Worm (Caenorhabditis elegans) whole organism, L4 larva: Measurements from ENCODE around the gene C18H9.5.

ENCODE experiments used
- F44E2.7 ChIP-seq: fragments of 200-800 bp; sonication (Bioruptor generic); IDR thresholded peaks from 2 replicates; pipeline ENCODE4 v2.1.2; 2022; ENCODE audit warnings: missing genetic modification characterization, missing compliant biosample characterization
- T20F7.1 ChIP-seq: fragments of 200-800 bp; sonication (Bioruptor generic); optimal IDR thresholded peaks from 2 replicates; lab custom pipeline; 2018; ENCODE audit warnings: mild to moderate bottlenecking, missing genetic modification characterization, missing compliant biosample characterization
- Y105C5A.15 ChIP-seq: fragments of 200-800 bp; sonication (Bioruptor generic); IDR thresholded peaks from 2 replicates; pipeline ENCODE4 v1.3.6; 2022; ENCODE audit warnings: missing genetic modification characterization, missing compliant biosample characterization
- Y75B8A.6 ChIP-seq: fragments of 200-800 bp; sonication (Bioruptor generic); IDR thresholded peaks from 2 replicates; pipeline ENCODE4 v1.3.6; 2022; ENCODE audit warnings: missing genetic modification reagents, missing genetic modification characterization, missing compliant biosample characterization
- aly-2 ChIP-seq: sonication (generic microtip); optimal IDR thresholded peaks from 2 replicates; lab custom pipeline; 2018; ENCODE audit warnings: missing biosample characterization, missing genetic modification characterization
- attf-4 ChIP-seq: sonication (generic microtip); optimal IDR thresholded peaks from 3 replicates; lab custom pipeline; 2017; ENCODE audit warnings: missing biosample characterization, missing genetic modification characterization
- ceh-20 ChIP-seq: fragments of 200-800 bp; sonication (Bioruptor generic); IDR thresholded peaks from 2 replicates; pipeline ENCODE4 v1.3.6; 2022; ENCODE audit warnings: missing genetic modification reagents, missing genetic modification characterization, missing compliant biosample characterization
- ceh-62 ChIP-seq: sonication (generic microtip); optimal IDR thresholded peaks from 2 replicates; lab custom pipeline; 2017; ENCODE audit warnings: missing biosample characterization, missing genetic modification characterization
- ceh-82 ChIP-seq: sonication (generic microtip); optimal IDR thresholded peaks from 2 replicates; lab custom pipeline; 2017; ENCODE audit warnings: missing biosample characterization, missing genetic modification characterization
- ces-1 ChIP-seq: fragments of 150-350 bp; sonication (generic microtip); optimal IDR thresholded peaks from 4 replicates; lab custom pipeline; 2014; ENCODE audit warnings: missing biosample characterization, missing genetic modification reagents, missing genetic modification characterization
- cey-2 ChIP-seq: sonication (generic microtip); optimal IDR thresholded peaks from 3 replicates; lab custom pipeline; 2017; ENCODE audit warnings: missing genetic modification characterization, mild to moderate bottlenecking, missing compliant biosample characterization, antibody characterized with exemption, borderline replicate concordance; ENCODE audit not compliant: insufficient read depth
- ctbp-1 ChIP-seq: fragments of 200-800 bp; sonication (Bioruptor generic); IDR thresholded peaks from 2 replicates; pipeline ENCODE4 v1.3.6; 2022; ENCODE audit warnings: missing genetic modification reagents, missing genetic modification characterization, missing compliant biosample characterization
- daf-16 ChIP-seq, 3 experiments: sonication (generic microtip); optimal IDR thresholded peaks; 2 replicates each; lab custom pipeline; 2016 to 2017; ENCODE audit warnings: missing genetic modification characterization in 3 of 3, missing genetic modification reagents in 3 of 3, mild to moderate bottlenecking in 2 of 3, missing compliant biosample characterization in 2 of 3, missing biosample characterization in 1 of 3, moderate library complexity in 1 of 3
- dmd-6 ChIP-seq: fragments of 200-800 bp; sonication (Bioruptor generic); IDR thresholded peaks from 2 replicates; pipeline ENCODE4 v1.3.6; 2022; ENCODE audit warnings: missing genetic modification reagents, missing genetic modification characterization, missing compliant biosample characterization
- dmd-9 ChIP-seq: fragments of 200-800 bp; sonication (Bioruptor generic); IDR thresholded peaks from 2 replicates; pipeline ENCODE4 v1.3.6; 2022; ENCODE audit warnings: missing genetic modification reagents, missing genetic modification characterization, missing compliant biosample characterization
- dpl-1 ChIP-seq: fragments of 150-350 bp; optimal IDR thresholded peaks from 2 replicates; lab custom pipeline; 2014; ENCODE audit warnings: missing biosample characterization, missing genetic modification reagents, missing genetic modification characterization
- duxl-1 ChIP-seq: sonication (generic microtip); optimal IDR thresholded peaks from 2 replicates; lab custom pipeline; 2016; ENCODE audit warnings: mild to moderate bottlenecking, missing genetic modification characterization, moderate library complexity, missing compliant biosample characterization; ENCODE audit not compliant: poor library complexity
- dve-1 ChIP-seq: sonication (generic microtip); optimal IDR thresholded peaks from 2 replicates; lab custom pipeline; 2017; ENCODE audit warnings: antibody characterized with exemption, mild to moderate bottlenecking, missing genetic modification characterization, missing compliant biosample characterization; ENCODE audit not compliant: insufficient read depth
- hlh-11 ChIP-seq: fragments of 200-800 bp; sonication (Bioruptor generic); optimal IDR thresholded peaks from 2 replicates; lab custom pipeline; 2018; ENCODE audit warnings: mild to moderate bottlenecking, missing genetic modification characterization, missing compliant biosample characterization
- hlh-30 ChIP-seq: sonication (generic microtip); optimal IDR thresholded peaks from 2 replicates; lab custom pipeline; 2017; ENCODE audit warnings: antibody characterized with exemption, mild to moderate bottlenecking, missing genetic modification characterization, missing compliant biosample characterization; ENCODE audit not compliant: insufficient read depth
- hmg-1.1 ChIP-seq: fragments of 200-800 bp; sonication (Bioruptor generic); IDR thresholded peaks from 2 replicates; pipeline ENCODE4 v1.3.6; 2022; ENCODE audit warnings: missing genetic modification reagents, missing genetic modification characterization, missing compliant biosample characterization
- lim-7 ChIP-seq: fragments of 200-800 bp; sonication (Bioruptor generic); IDR thresholded peaks from 2 replicates; pipeline ENCODE4 v1.3.6; 2022; ENCODE audit warnings: missing genetic modification characterization, missing compliant biosample characterization
- lin-1 ChIP-seq: fragments of 200-800 bp; sonication (Bioruptor generic); IDR thresholded peaks from 2 replicates; pipeline ENCODE4 v1.3.6; 2022; ENCODE audit warnings: missing genetic modification reagents, missing genetic modification characterization, missing compliant biosample characterization
- lin-15B ChIP-seq: fragments of 150-350 bp; sonication (generic microtip); optimal IDR thresholded peaks from 3 replicates; lab custom pipeline; 2014; ENCODE audit warnings: missing biosample characterization, missing genetic modification characterization
- lsy-2 ChIP-seq, 2 experiments: fragments of 150-350 bp in 1 of 2; sonication (generic microtip) in 1 of 2; optimal IDR thresholded peaks; 2 replicates each; lab custom pipeline; 2014 to 2017; ENCODE audit warnings: missing biosample characterization in 2 of 2, missing genetic modification characterization in 2 of 2
- mdt-29 ChIP-seq: fragments of 200-800 bp; sonication (Bioruptor generic); IDR thresholded peaks from 2 replicates; pipeline ENCODE4 v1.3.6; 2022; ENCODE audit warnings: missing genetic modification reagents, missing genetic modification characterization, missing compliant biosample characterization
- nhr-10 ChIP-seq: fragments of 150-350 bp; optimal IDR thresholded peaks from 2 replicates; lab custom pipeline; 2014; ENCODE audit warnings: missing biosample characterization, missing genetic modification characterization
- nhr-102 ChIP-seq: sonication (generic microtip); optimal IDR thresholded peaks from 2 replicates; lab custom pipeline; 2016; ENCODE audit warnings: mild to moderate bottlenecking, missing genetic modification characterization, moderate library complexity, missing compliant biosample characterization
- nhr-11 ChIP-seq: fragments of 150-350 bp; optimal IDR thresholded peaks from 2 replicates; lab custom pipeline; 2014; ENCODE audit warnings: missing biosample characterization, missing genetic modification characterization
- nhr-28 ChIP-seq: fragments of 150-350 bp; optimal IDR thresholded peaks from 2 replicates; lab custom pipeline; 2014; ENCODE audit warnings: missing biosample characterization, missing genetic modification characterization
- nhr-42 ChIP-seq: fragments of 200-800 bp; sonication (Bioruptor generic); IDR thresholded peaks from 2 replicates; pipeline ENCODE4 v1.3.6; 2022; ENCODE audit warnings: missing genetic modification characterization, missing compliant biosample characterization
- nhr-48 ChIP-seq: sonication (generic microtip); optimal IDR thresholded peaks from 2 replicates; lab custom pipeline; 2016; ENCODE audit warnings: mild to moderate bottlenecking, missing genetic modification characterization, missing compliant biosample characterization
- nhr-76 ChIP-seq: fragments of 150-350 bp; optimal IDR thresholded peaks from 2 replicates; lab custom pipeline; 2014; ENCODE audit warnings: missing biosample characterization, missing genetic modification characterization
- pha-4 ChIP-seq, 2 experiments: fragments of 150-350 bp in 1 of 2; fragments of 200-800 bp in 1 of 2; sonication (Bioruptor generic) in 1 of 2; IDR thresholded peaks in 1 of 2; optimal IDR thresholded peaks in 1 of 2; 2 replicates each; pipeline versions ENCODE4 v1.3.6 to Lab custom; 2014 to 2022; ENCODE audit warnings: missing genetic modification characterization in 2 of 2, missing genetic modification reagents in 2 of 2, missing biosample characterization in 1 of 2, missing compliant biosample characterization in 1 of 2
- php-3 ChIP-seq: fragments of 200-800 bp; sonication (Bioruptor generic); IDR thresholded peaks from 2 replicates; pipeline ENCODE4 v1.3.6; 2022; ENCODE audit warnings: missing genetic modification reagents, missing genetic modification characterization, missing compliant biosample characterization
- pqm-1 ChIP-seq: sonication (generic microtip); optimal IDR thresholded peaks from 2 replicates; lab custom pipeline; 2017; ENCODE audit warnings: missing biosample characterization, missing genetic modification characterization
- unc-62 ChIP-seq, 3 experiments: fragments of 150-350 bp in 1 of 3; sonication (generic microtip); optimal IDR thresholded peaks in 2 of 3; peaks in 1 of 3; 1 replicate in 1 of 3; 2 replicates in 2 of 3; lab custom pipeline; 2014 to 2017; ENCODE audit warnings: missing biosample characterization in 3 of 3, missing genetic modification characterization in 3 of 3, missing genetic modification reagents in 3 of 3, missing genotype in 1 of 3
- vab-7 ChIP-seq: fragments of 200-800 bp; sonication (Bioruptor generic); IDR thresholded peaks from 2 replicates; pipeline ENCODE4 v1.3.6; 2022; ENCODE audit warnings: missing genetic modification reagents, missing genetic modification characterization, missing compliant biosample characterization
- zag-1 ChIP-seq: fragments of 150-350 bp; optimal IDR thresholded peaks from 2 replicates; lab custom pipeline; 2014; ENCODE audit warnings: missing biosample characterization, missing genetic modification characterization
- ztf-11 ChIP-seq: fragments of 150-350 bp; optimal IDR thresholded peaks from 2 replicates; lab custom pipeline; 2014; ENCODE audit warnings: missing biosample characterization, missing genetic modification characterization

Gene C18H9.5

ce11 chrII:6705593-6706228 is 10.3 kb upstream of the C18H9.5 start, which contains the start of gene rpy-1:
Gene rpy-1, minus strand, starts transcription at chrII:6705643.
- TF ChIP-seq ceh-20 (GFP tag; lab: Robert Waterston, UW): 0 out of 2 replicates have a peak, but pooled peaks have one; percentile 28
- no peak for TF ChIP-seq nhr-10 (tag; lab: Kevin White, UChicago)
- TF ChIP-seq ceh-82 (tag; lab: Kevin White, UChicago): no peak
- no peak for TF ChIP-seq Y105C5A.15 (GFP tag; lab: Robert Waterston, UW)
- no peak for TF ChIP-seq lim-7
- no peak for TF ChIP-seq cey-2 (tag; lab: Kevin White, UChicago)
- TF ChIP-seq pha-4 (GFP tag; IDR thresholded peaks at IDR 0.05; lab: Robert Waterston, UW): no peak
- no peak for TF ChIP-seq pha-4 (tag; optimal IDR thresholded peaks at IDR 0.05; lab: Kevin White, UChicago)
- no peak for TF ChIP-seq zag-1 (tag; lab: Kevin White, UChicago)
- no peak for TF ChIP-seq nhr-42 (GFP tag; lab: Robert Waterston, UW)
- peak in 1 of 2 experiments; percentile 97 for TF ChIP-seq unc-62 (GFP tag; optimal IDR thresholded peaks at IDR 0.05 in 1 of 2; lab: Kevin White, UChicago)
- no peak for TF ChIP-seq unc-62 (tag; optimal IDR thresholded peaks at IDR 0.05; lab: Kevin White, UChicago)
- TF ChIP-seq nhr-28 (tag; lab: Kevin White, UChicago): no peak
- TF ChIP-seq aly-2 (tag; lab: Kevin White, UChicago): no peak
- peak in 1 of 2 experiments; percentile 29 for TF ChIP-seq lsy-2 (tag; optimal IDR thresholded peaks at IDR 0.05; lab: Kevin White, UChicago)
- no peak for TF ChIP-seq ces-1 (GFP tag; lab: Kevin White, UChicago)
- no peak for TF ChIP-seq ztf-11 (tag; lab: Kevin White, UChicago)
- TF ChIP-seq attf-4 (tag; lab: Kevin White, UChicago): no peak
- peak; percentile 20 for TF ChIP-seq hlh-30 (tag; lab: Kevin White, UChicago)
- TF ChIP-seq mdt-29: no peak
- no peak for TF ChIP-seq ceh-62 (tag; lab: Kevin White, UChicago)
- TF ChIP-seq pqm-1: no peak
- TF ChIP-seq nhr-11 (tag; lab: Kevin White, UChicago): peak; percentile 43
- no peak for TF ChIP-seq duxl-1
- peak in 1 of 2 experiments; percentile 87 for TF ChIP-seq daf-16 (GFP tag; optimal IDR thresholded peaks at IDR 0.05; lab: Kevin White, UChicago)
- no peak for TF ChIP-seq daf-16 (tag; optimal IDR thresholded peaks at IDR 0.05; lab: Kevin White, UChicago)
- no peak for TF ChIP-seq vab-7 (GFP tag; lab: Robert Waterston, UW)
- TF ChIP-seq hlh-11 (tag; lab: Kevin White, UChicago): peak; percentile 9
- no peak for TF ChIP-seq ctbp-1 (GFP tag; lab: Robert Waterston, UW)
- no peak for TF ChIP-seq hmg-1.1

ce11 chrII:6701497-6701896 is 6.1 kb upstream of the C18H9.5 start, which contains the start of gene C18H9.6:
Gene C18H9.6, minus strand, starts transcription at chrII:6701625.
- no peak for TF ChIP-seq Y75B8A.6 (GFP tag; lab: Robert Waterston, UW)
- TF ChIP-seq nhr-28 (tag; lab: Kevin White, UChicago): peak; percentile 83
- no peak for TF ChIP-seq lin-15B (tag; lab: Kevin White, UChicago)
- peak; percentile 73 for TF ChIP-seq pqm-1
- TF ChIP-seq dmd-9 (GFP tag; lab: Robert Waterston, UW): no peak
- TF ChIP-seq nhr-48 (tag; lab: Kevin White, UChicago): peak; percentile 57
- TF ChIP-seq dve-1 (tag; lab: Kevin White, UChicago): peak; percentile 80
- TF ChIP-seq nhr-102 (tag; lab: Kevin White, UChicago): no peak
- TF ChIP-seq dpl-1 (GFP tag; lab: Kevin White, UChicago): no peak
- no peak for TF ChIP-seq F44E2.7 (GFP tag; lab: Robert Waterston, UW)
- TF ChIP-seq nhr-76 (tag; lab: Kevin White, UChicago): no peak
- TF ChIP-seq lin-1 (GFP tag; lab: Robert Waterston, UW): peak; percentile 77
- peak; percentile 91 for TF ChIP-seq dmd-6 (GFP tag; lab: Robert Waterston, UW)
- TF ChIP-seq php-3 (GFP tag; lab: Robert Waterston, UW): peak; percentile 79
- peak; percentile 58 for TF ChIP-seq hlh-11 (tag; lab: Kevin White, UChicago)
- peak; percentile 1 for TF ChIP-seq T20F7.1 (GFP tag; lab: Kevin White, UChicago)
